Worm (Caenorhabditis elegans) whole organism, L4 larva: ENCODE data around the gene Y54E2A.4.

Source experiments
- F49E8.2 ChIP-seq: sonication (generic microtip); optimal IDR thresholded peaks from 2 replicates; lab custom pipeline; 2016; ENCODE audit warnings: missing compliant biosample characterization, mild to moderate bottlenecking, missing genetic modification characterization, borderline replicate concordance
- T20F7.1 ChIP-seq: fragments of 200-800 bp; sonication (Bioruptor generic); optimal IDR thresholded peaks from 2 replicates; lab custom pipeline; 2018; ENCODE audit warnings: mild to moderate bottlenecking, missing genetic modification characterization, missing compliant biosample characterization
- T26A8.4 ChIP-seq: fragments of 200-800 bp; sonication (Bioruptor generic); IDR thresholded peaks from 2 replicates; pipeline ENCODE4 v1.3.6; 2022; ENCODE audit warnings: missing genetic modification characterization, missing compliant biosample characterization
- Y48G9A.11 ChIP-seq: fragments of 200-800 bp; sonication (Bioruptor generic); IDR thresholded peaks from 2 replicates; pipeline ENCODE4 v1.3.6; 2022; ENCODE audit warnings: missing genetic modification reagents, missing genetic modification characterization, missing compliant biosample characterization
- Y5F2A.4 ChIP-seq: fragments of 200-800 bp; sonication (Bioruptor generic); optimal IDR thresholded peaks from 2 replicates; lab custom pipeline; 2018; ENCODE audit warnings: mild to moderate bottlenecking, missing genetic modification characterization, missing compliant biosample characterization
- aly-2 ChIP-seq: sonication (generic microtip); optimal IDR thresholded peaks from 2 replicates; lab custom pipeline; 2018; ENCODE audit warnings: missing biosample characterization, missing genetic modification characterization
- arid-1 ChIP-seq: fragments of 200-800 bp; sonication (Bioruptor generic); conservative IDR thresholded peaks from 2 replicates; pipeline ENCODE4 v1.3.6; 2022; ENCODE audit warnings: missing genetic modification reagents, missing genetic modification characterization, missing compliant biosample characterization
- attf-4 ChIP-seq: sonication (generic microtip); optimal IDR thresholded peaks from 3 replicates; lab custom pipeline; 2017; ENCODE audit warnings: missing biosample characterization, missing genetic modification characterization
- ces-1 ChIP-seq: fragments of 150-350 bp; sonication (generic microtip); optimal IDR thresholded peaks from 4 replicates; lab custom pipeline; 2014; ENCODE audit warnings: missing biosample characterization, missing genetic modification reagents, missing genetic modification characterization
- ctbp-1 ChIP-seq: fragments of 200-800 bp; sonication (Bioruptor generic); IDR thresholded peaks from 2 replicates; pipeline ENCODE4 v1.3.6; 2022; ENCODE audit warnings: missing genetic modification reagents, missing genetic modification characterization, missing compliant biosample characterization
- daf-16 ChIP-seq, 3 experiments: sonication (generic microtip); optimal IDR thresholded peaks; 2 replicates each; lab custom pipeline; 2016 to 2017; ENCODE audit warnings: missing genetic modification characterization in 3 of 3, missing genetic modification reagents in 3 of 3, mild to moderate bottlenecking in 2 of 3, missing compliant biosample characterization in 2 of 3, missing biosample characterization in 1 of 3, moderate library complexity in 1 of 3
- dmd-6 ChIP-seq: fragments of 200-800 bp; sonication (Bioruptor generic); IDR thresholded peaks from 2 replicates; pipeline ENCODE4 v1.3.6; 2022; ENCODE audit warnings: missing genetic modification reagents, missing genetic modification characterization, missing compliant biosample characterization
- egl-43 ChIP-seq: fragments of 200-800 bp; sonication (Bioruptor generic); IDR thresholded peaks from 2 replicates; pipeline ENCODE4 v1.3.6; 2022; ENCODE audit warnings: missing genetic modification reagents, missing genetic modification characterization, missing compliant biosample characterization
- hmg-1.1 ChIP-seq: fragments of 200-800 bp; sonication (Bioruptor generic); IDR thresholded peaks from 2 replicates; pipeline ENCODE4 v1.3.6; 2022; ENCODE audit warnings: missing genetic modification reagents, missing genetic modification characterization, missing compliant biosample characterization
- lin-38 ChIP-seq: fragments of 200-800 bp; sonication (Bioruptor generic); IDR thresholded peaks from 2 replicates; pipeline ENCODE4 v1.3.6; 2022; ENCODE audit warnings: missing genetic modification reagents, missing genetic modification characterization, missing compliant biosample characterization
- nhr-10 ChIP-seq: fragments of 150-350 bp; optimal IDR thresholded peaks from 2 replicates; lab custom pipeline; 2014; ENCODE audit warnings: missing biosample characterization, missing genetic modification characterization
- nhr-41 ChIP-seq: fragments of 200-800 bp; sonication (Bioruptor generic); IDR thresholded peaks from 2 replicates; pipeline ENCODE4 v1.3.6; 2022; ENCODE audit warnings: missing genetic modification reagents, missing genetic modification characterization, missing compliant biosample characterization
- nhr-42 ChIP-seq: fragments of 200-800 bp; sonication (Bioruptor generic); IDR thresholded peaks from 2 replicates; pipeline ENCODE4 v1.3.6; 2022; ENCODE audit warnings: missing genetic modification characterization, missing compliant biosample characterization
- set-16 ChIP-seq: fragments of 200-800 bp; sonication (Bioruptor generic); IDR thresholded peaks from 2 replicates; pipeline ENCODE4 v1.3.6; 2022; ENCODE audit warnings: missing genetic modification reagents, missing genetic modification characterization, missing compliant biosample characterization
- spr-3 ChIP-seq: fragments of 200-800 bp; sonication (Bioruptor generic); optimal IDR thresholded peaks from 2 replicates; lab custom pipeline; 2018; ENCODE audit warnings: mild to moderate bottlenecking, missing genetic modification characterization, missing compliant biosample characterization
- unc-62 ChIP-seq, 3 experiments: fragments of 150-350 bp in 1 of 3; sonication (generic microtip); optimal IDR thresholded peaks in 2 of 3; peaks in 1 of 3; 1 replicate in 1 of 3; 2 replicates in 2 of 3; lab custom pipeline; 2014 to 2017; ENCODE audit warnings: missing biosample characterization in 3 of 3, missing genetic modification characterization in 3 of 3, missing genetic modification reagents in 3 of 3, missing genotype in 1 of 3
- ztf-11 ChIP-seq: fragments of 150-350 bp; optimal IDR thresholded peaks from 2 replicates; lab custom pipeline; 2014; ENCODE audit warnings: missing biosample characterization, missing genetic modification characterization

Gene Y54E2A.4

DNA sequence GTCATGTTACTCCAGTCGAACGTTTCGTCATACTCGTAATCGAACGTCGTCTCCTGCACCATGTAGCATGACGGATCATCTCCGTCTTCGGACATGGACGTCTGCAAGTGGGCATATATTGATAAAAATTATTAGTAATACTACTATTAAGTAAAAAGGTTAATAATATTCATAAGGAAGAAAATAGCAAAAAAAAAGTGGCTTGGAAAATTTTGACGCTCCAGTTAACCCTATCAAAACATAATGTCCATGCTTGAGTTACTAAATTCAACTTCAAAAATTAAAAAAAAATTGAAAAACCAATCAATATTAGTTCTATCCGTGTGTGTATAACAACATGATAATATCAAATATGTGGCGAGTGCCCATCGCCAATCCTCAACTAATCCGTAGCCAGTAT lies 15.3 kb upstream of the Y54E2A.4 start, which contains the start of gene npr-34:
Gene npr-34 (minus strand): TSS at position 101 of the 400 bp plus-strand sequence.
- TF ChIP-seq lin-38 (GFP tag; lab: Robert Waterston, UW) (no peak), nhr-41 (GFP tag; lab: Robert Waterston, UW) (no peak), nhr-10 (tag; lab: Kevin White, UChicago) (no peak), unc-62 (GFP tag; optimal IDR thresholded peaks at IDR 0.05 in 1 of 2; lab: Kevin White, UChicago) (no peak), unc-62 (tag; optimal IDR thresholded peaks at IDR 0.05; lab: Kevin White, UChicago) (no peak), arid-1 (GFP tag; lab: Robert Waterston, UW) (no peak), ces-1 (GFP tag; lab: Kevin White, UChicago) (no peak), spr-3 (GFP tag; lab: Kevin White, UChicago) (no peak), daf-16 (GFP tag; optimal IDR thresholded peaks at IDR 0.05; lab: Kevin White, UChicago) (no peak), daf-16 (tag; optimal IDR thresholded peaks at IDR 0.05; lab: Kevin White, UChicago) (no peak)

- TF ChIP-seq ces-1 (GFP tag; lab: Kevin White, UChicago), result no peak
- TF ChIP-seq attf-4 (tag; lab: Kevin White, UChicago), result no peak
- TF ChIP-seq aly-2 (tag; lab: Kevin White, UChicago), result no peak
Observed at ce11 chrII:14745127-14745526, 9.3 kb upstream of the Y54E2A.4 start.

ce11 chrII:14752187-14752959 lies 2.0 kb upstream of the Y54E2A.4 start, which contains the start of gene smg-9:
Gene smg-9 (minus strand): TSS chrII:14752849.
- TF ChIP-seq T20F7.1 (GFP tag; lab: Kevin White, UChicago) (no peak), set-16 (GFP tag; lab: Robert Waterston, UW) (peak; percentile 58; the same call in 1 of the 2 replicates), F49E8.2 (tag; lab: Kevin White, UChicago) (peak; percentile 6)

DNA sequence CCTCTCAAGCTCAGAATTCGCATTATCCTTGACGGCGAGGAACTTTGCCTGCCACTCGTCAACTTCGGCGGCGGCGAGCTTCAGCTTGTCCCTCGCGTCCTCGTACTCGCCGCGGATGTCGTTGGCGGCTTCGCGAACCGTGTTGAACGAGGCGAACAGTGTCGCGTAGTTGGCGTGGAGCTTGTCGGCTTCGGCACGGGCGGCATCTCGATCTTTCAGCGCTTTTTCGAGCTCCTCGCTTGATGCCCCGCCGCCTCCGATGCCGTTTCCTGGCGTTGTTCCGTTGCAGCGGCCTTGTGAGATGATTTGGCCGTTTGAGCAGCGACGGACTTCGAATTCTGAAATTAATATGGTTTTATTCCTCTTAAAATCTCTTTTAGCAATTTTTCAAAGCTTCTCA lies 1.2 kb upstream of the Y54E2A.4 start:
- TF ChIP-seq Y5F2A.4, result no peak
- TF ChIP-seq set-16 (GFP tag; lab: Robert Waterston, UW), result peak; percentile 90

- TF ChIP-seq set-16 (GFP tag; lab: Robert Waterston, UW) (peak; percentile 29; the same call in 1 of the 2 replicates), ztf-11 (tag; lab: Kevin White, UChicago) (no peak)
Observed at ce11 chrII:14757711-14758110, 3.3 kb downstream of the Y54E2A.4 start, which contains the start of gene Y54E2A.5. Gene Y54E2A.5 (minus strand): TSS chrII:14757811.

DNA sequence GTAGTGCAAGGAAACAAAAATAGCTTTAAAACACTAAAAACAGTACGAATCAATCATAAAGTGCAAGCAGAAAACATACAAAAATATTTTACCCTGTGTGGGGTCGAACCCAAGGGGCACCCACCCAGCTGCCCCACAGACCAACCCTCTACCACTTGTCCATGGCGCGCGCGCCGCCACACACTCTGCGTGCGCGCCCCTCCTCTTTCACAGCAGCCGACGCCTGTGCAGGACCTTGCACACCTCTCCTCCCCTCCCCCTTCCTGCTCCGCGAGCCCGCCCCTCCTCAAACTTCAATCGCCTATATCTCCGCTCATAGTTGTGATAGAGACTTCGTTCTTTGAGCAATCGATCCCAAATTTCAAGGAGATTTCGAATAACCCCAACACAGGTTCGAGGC lies 8.1 kb downstream of the Y54E2A.4 start:
- TF ChIP-seq lin-38 (GFP tag; lab: Robert Waterston, UW) (peak; percentile 67), Y48G9A.11 (GFP tag; lab: Robert Waterston, UW) (0 out of 2 replicates have a peak, but pooled peaks have one; percentile 32), egl-43 (GFP tag; lab: Robert Waterston, UW) (peak; percentile 49; the same call in 1 of the 2 replicates), nhr-42 (peak; percentile 68; the same call in 1 of the 2 replicates), ctbp-1 (peak; percentile 77; the same call in 1 of the 2 replicates), T26A8.4 (GFP tag; lab: Robert Waterston, UW) (0 out of 2 replicates have a peak, but pooled peaks have one; percentile 56), dmd-6 (GFP tag; lab: Robert Waterston, UW) (peak; percentile 13; the same call in 1 of the 2 replicates), hmg-1.1 (GFP tag; lab: Robert Waterston, UW) (peak; percentile 54; the same call in 1 of the 2 replicates), set-16 (GFP tag; lab: Robert Waterston, UW) (peak; percentile 99)
- TF ChIP-seq, all 104 proteins: peak for 9; not testable (repeated sequence) for 95

DNA sequence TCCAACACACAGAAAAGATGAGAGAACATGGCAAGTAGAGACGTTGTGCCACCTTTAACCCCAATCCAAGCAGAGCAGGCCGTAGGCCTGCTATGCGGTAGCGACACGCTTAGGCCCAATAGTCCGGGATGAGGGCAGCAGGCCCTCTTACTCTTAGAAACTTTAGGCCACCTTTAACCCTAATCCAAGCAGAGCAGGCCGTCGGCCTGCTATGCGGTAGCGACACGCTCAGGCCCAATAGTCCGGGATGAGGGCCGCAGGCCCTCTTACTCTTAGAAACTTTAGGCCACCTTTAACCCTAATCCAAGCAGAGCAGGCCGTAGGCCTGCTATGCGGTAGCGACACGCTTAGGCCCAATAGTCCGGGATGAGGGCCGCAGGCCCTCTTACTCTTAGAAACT lies 11.3 kb downstream of the Y54E2A.4 start:
- TF ChIP-seq egl-43 (GFP tag; lab: Robert Waterston, UW), result peak; percentile 62; the same call in 1 of the 2 replicates
- TF ChIP-seq set-16 (GFP tag; lab: Robert Waterston, UW), result peak; percentile 41; the same call in 1 of the 2 replicates
